Fruit fly (Drosophila melanogaster): ENCODE results near the gene dgt6.

dm6 chr3R:29094152-29094551, 36.6 kb downstream of the dgt6 start:
- TF ChIP-seq CG7101 (tag; optimal IDR thresholded peaks at IDR 0.05) (no peak), cic (GFP tag; optimal IDR thresholded peaks at IDR 0.05) (no peak), CG5204 (GFP tag; optimal IDR thresholded peaks at IDR 0.05) (no peak)

Measured in whole organism, adult.